Fruit fly (Drosophila melanogaster): ENCODE data around the gene CG32115.
A peak's percentile ranks its signal among the peaks of the same experiment; 100 is the strongest.

CG32115 gene

DNA sequence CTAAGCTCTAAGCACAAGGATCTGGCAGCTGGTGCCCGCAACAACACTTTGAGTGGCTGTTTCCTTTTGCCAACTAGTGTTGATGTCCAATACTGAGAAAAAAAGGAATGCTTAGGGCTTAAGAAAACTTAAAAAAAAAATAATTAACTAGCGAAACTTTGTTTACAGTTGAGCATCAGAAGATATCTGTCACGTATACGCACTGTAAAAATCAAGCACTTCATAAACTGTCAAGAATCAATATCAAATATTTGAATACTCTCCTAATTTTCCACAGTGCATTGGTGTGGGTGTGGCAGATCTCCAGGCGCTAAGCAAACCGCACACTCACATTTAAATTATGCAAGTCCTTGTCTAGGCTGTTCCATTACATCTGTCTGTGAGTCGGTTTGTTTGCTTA lies 39.2 kb downstream of the CG32115 start:
- peak; percentile 35; the same call in 1 of the 2 replicates for TF ChIP-seq lmd (GFP tag; IDR thresholded peaks at IDR 0.05)
- TF ChIP-seq CG15514 (GFP tag; optimal IDR thresholded peaks at IDR 0.05), result peak; percentile 14
- TF ChIP-seq HHEX (GFP tag; optimal IDR thresholded peaks at IDR 0.05), result no peak
- peak; percentile 20; the same call in 1 of the 2 replicates for TF ChIP-seq CG9932 (GFP tag; IDR thresholded peaks at IDR 0.05)
- TF ChIP-seq CG11085 (GFP tag; IDR thresholded peaks at IDR 0.05), result 0 out of 2 replicates have a peak, but pooled peaks have one; percentile 18
- no peak for TF ChIP-seq kni (GFP tag; optimal IDR thresholded peaks at IDR 0.05)
- TF ChIP-seq esg (GFP tag; conservative IDR thresholded peaks at IDR 0.05), result peak; percentile 30; the same call in 1 of the 2 replicates
- TF ChIP-seq h (optimal IDR thresholded peaks at IDR 0.05), result no peak
- peak; percentile 15 for TF ChIP-seq mam (GFP tag; optimal IDR thresholded peaks at IDR 0.05)
- TF ChIP-seq CG10147 (GFP tag; optimal IDR thresholded peaks at IDR 0.05), result peak; percentile 33
- peak; percentile 31 for TF ChIP-seq scrt (GFP tag; optimal IDR thresholded peaks at IDR 0.05)
- no peak for TF ChIP-seq Myb (GFP tag; optimal IDR thresholded peaks at IDR 0.05)
- TF ChIP-seq CG9817 (tag; optimal IDR thresholded peaks at IDR 0.05), result no peak
- TF ChIP-seq gem (tag; optimal IDR thresholded peaks at IDR 0.05), result peak; percentile 26
- peak; percentile 18 for TF ChIP-seq CG7556 (GFP tag; optimal IDR thresholded peaks at IDR 0.05)
- peak; percentile 87 for TF ChIP-seq Med (GFP tag)
- TF ChIP-seq tgo (GFP tag; IDR thresholded peaks at IDR 0.05), result peak; percentile 48; the same call in 2 of the 3 replicates
- TF ChIP-seq CG15269 (tag; optimal IDR thresholded peaks at IDR 0.05), result peak; percentile 53
- peak; percentile 26 for TF ChIP-seq Hand (GFP tag; optimal IDR thresholded peaks at IDR 0.05)
- TF ChIP-seq caup (GFP tag; optimal IDR thresholded peaks at IDR 0.05; ENCODE audit: severe bottlenecking), result peak; percentile 33
- TF ChIP-seq CG5245 (GFP tag; optimal IDR thresholded peaks at IDR 0.05), result no peak
- TF ChIP-seq CG9727 (GFP tag; optimal IDR thresholded peaks at IDR 0.05), result peak; percentile 7
- TF ChIP-seq lilli (GFP tag; optimal IDR thresholded peaks at IDR 0.05), result peak; percentile 20
- TF ChIP-seq bcd (GFP tag; optimal IDR thresholded peaks at IDR 0.05), result peak; percentile 6
- TF ChIP-seq CG2120 (GFP tag; optimal IDR thresholded peaks at IDR 0.05), result peak; percentile 69
- peak; percentile 11 for TF ChIP-seq Sox102F (GFP tag; optimal IDR thresholded peaks at IDR 0.05)
- TF ChIP-seq HLH3B (GFP tag; IDR thresholded peaks at IDR 0.05), result peak; percentile 35; the same call in 1 of the 2 replicates
- TF ChIP-seq Ptx1 (GFP tag; IDR thresholded peaks at IDR 0.05), result peak; percentile 38; the same call in 1 of the 2 replicates
- TF ChIP-seq vvl (GFP tag; IDR thresholded peaks at IDR 0.05), result peak; percentile 21; the same call in 1 of the 2 replicates
- no peak for TF ChIP-seq CG8281 (tag; optimal IDR thresholded peaks at IDR 0.05)
- TF ChIP-seq lab (GFP tag; optimal IDR thresholded peaks at IDR 0.05), result peak; percentile 67
- peak; percentile 61; the same call in 2 of the 3 replicates for TF ChIP-seq row (GFP tag; IDR thresholded peaks at IDR 0.05)
- peak; percentile 25 for TF ChIP-seq Fer3 (tag; optimal IDR thresholded peaks at IDR 0.05)
- TF ChIP-seq CG32532 (GFP tag; IDR thresholded peaks at IDR 0.05), result peak; percentile 50; the same call in 1 of the 2 replicates
- TF ChIP-seq Ada2b (GFP tag; IDR thresholded peaks at IDR 0.05), result peak; percentile 39; the same call in 1 of the 2 replicates
- TF ChIP-seq otp (GFP tag; IDR thresholded peaks at IDR 0.05), result no peak
- TF ChIP-seq sisA (GFP tag; IDR thresholded peaks at IDR 0.05), result 0 out of 2 replicates have a peak, but pooled peaks have one; percentile 14
- TF ChIP-seq CG13894 (tag; optimal IDR thresholded peaks at IDR 0.05), result peak; percentile 12
- TF ChIP-seq Ets65A (GFP tag), result peak; percentile 93
- TF ChIP-seq onecut (GFP tag; IDR thresholded peaks at IDR 0.05), result 0 out of 2 replicates have a peak, but pooled peaks have one; percentile 7
- TF ChIP-seq prd (optimal IDR thresholded peaks at IDR 0.05), result no peak
- TF ChIP-seq prd (GFP tag; IDR thresholded peaks at IDR 0.05), result 0 out of 3 replicates have a peak, but pooled peaks have one; percentile 12
- TF ChIP-seq CG4617 (GFP tag; optimal IDR thresholded peaks at IDR 0.05; ENCODE audit: borderline replicate concordance), result no peak
- peak; percentile 17 for TF ChIP-seq CoRest (tag; optimal IDR thresholded peaks at IDR 0.05)
- TF ChIP-seq dmrt99B (tag; optimal IDR thresholded peaks at IDR 0.05), result peak; percentile 27
- peak; percentile 76 for TF ChIP-seq CG18599 (GFP tag; optimal IDR thresholded peaks at IDR 0.05)
- peak; percentile 8; the same call in 1 of the 2 replicates for TF ChIP-seq ranshi (GFP tag; IDR thresholded peaks at IDR 0.05)
- no peak for TF ChIP-seq CG17186 (GFP tag; optimal IDR thresholded peaks at IDR 0.05)
- TF ChIP-seq Oli (tag; optimal IDR thresholded peaks at IDR 0.05), result peak; percentile 15
- TF ChIP-seq Hmr (GFP tag; optimal IDR thresholded peaks at IDR 0.05), result peak; percentile 56
